Fruit fly (Drosophila melanogaster) whole organism, embryonic: ENCODE measurements around the gene CG9626.

Source experiments
- CG16813 ChIP-seq: fragments of 200-800 bp; sonication (Bioruptor generic); IDR thresholded peaks from 3 replicates; pipeline ENCODE4 v1.3.6; 2022; ENCODE audit warnings: missing biosample characterization, missing genetic modification characterization; ENCODE audit not compliant: partially characterized antibody
- CG2120 ChIP-seq: fragments of 200-800 bp; sonication (Bioruptor generic); optimal IDR thresholded peaks from 3 replicates; lab custom pipeline; 2016; ENCODE audit warnings: missing biosample characterization, missing genetic modification characterization
- Fer1 ChIP-seq: fragments of 200-800 bp; sonication (Bioruptor generic); optimal IDR thresholded peaks from 2 replicates; lab custom pipeline; 2017; ENCODE audit warnings: missing biosample characterization, mild to moderate bottlenecking, missing genetic modification characterization
- Fer3 ChIP-seq: fragments of 200-800 bp; sonication (Bioruptor generic); optimal IDR thresholded peaks from 2 replicates; lab custom pipeline; 2018; ENCODE audit warnings: missing biosample characterization, mild to moderate bottlenecking, missing genetic modification characterization, moderate library complexity
- NK7.1 ChIP-seq: fragments of 200-800 bp; sonication (Bioruptor generic); optimal IDR thresholded peaks from 3 replicates; lab custom pipeline; 2016; ENCODE audit warnings: missing biosample characterization, missing genetic modification characterization
- ase ChIP-seq: fragments of 200-800 bp; sonication (Bioruptor generic); IDR thresholded peaks from 3 replicates; pipeline ENCODE4 v1.3.6; 2022; ENCODE audit warnings: missing biosample characterization, missing genetic modification characterization
- bab2 ChIP-seq: fragments of 200-800 bp; sonication (Bioruptor generic); optimal IDR thresholded peaks from 2 replicates; lab custom pipeline; 2016; ENCODE audit warnings: missing biosample characterization, missing genetic modification characterization
- br ChIP-seq: fragments of >200 bp; optimal IDR thresholded peaks from 2 replicates; lab custom pipeline; 2017
- fru ChIP-seq: fragments of >200 bp; optimal IDR thresholded peaks from 2 replicates; lab custom pipeline; 2017
- lola ChIP-seq, 3 experiments: fragments of >200 bp in 2 of 3; fragments of 200-800 bp in 1 of 3; sonication (Bioruptor generic) in 1 of 3; optimal IDR thresholded peaks; 2 replicates each; lab custom pipeline; 2017 to 2019; ENCODE audit warnings: missing biosample characterization in 3 of 3, missing genetic modification characterization in 3 of 3, mild to moderate bottlenecking in 1 of 3, moderate library complexity in 1 of 3
- mam ChIP-seq: fragments of 200-800 bp; sonication (Bioruptor generic); optimal IDR thresholded peaks from 3 replicates; lab custom pipeline; 2016; ENCODE audit warnings: missing biosample characterization, missing genetic modification characterization
- nerfin-1 ChIP-seq: fragments of 200-800 bp; sonication (Bioruptor generic); optimal IDR thresholded peaks from 3 replicates; lab custom pipeline; 2019; ENCODE audit warnings: missing biosample characterization, mild to moderate bottlenecking, missing genetic modification characterization, moderate library complexity
- sens ChIP-seq: fragments of 200-800 bp; sonication (Bioruptor generic); peaks from one replicate; lab custom pipeline; 2016; ENCODE audit warnings: missing biosample characterization, missing genetic modification characterization

DNA sequence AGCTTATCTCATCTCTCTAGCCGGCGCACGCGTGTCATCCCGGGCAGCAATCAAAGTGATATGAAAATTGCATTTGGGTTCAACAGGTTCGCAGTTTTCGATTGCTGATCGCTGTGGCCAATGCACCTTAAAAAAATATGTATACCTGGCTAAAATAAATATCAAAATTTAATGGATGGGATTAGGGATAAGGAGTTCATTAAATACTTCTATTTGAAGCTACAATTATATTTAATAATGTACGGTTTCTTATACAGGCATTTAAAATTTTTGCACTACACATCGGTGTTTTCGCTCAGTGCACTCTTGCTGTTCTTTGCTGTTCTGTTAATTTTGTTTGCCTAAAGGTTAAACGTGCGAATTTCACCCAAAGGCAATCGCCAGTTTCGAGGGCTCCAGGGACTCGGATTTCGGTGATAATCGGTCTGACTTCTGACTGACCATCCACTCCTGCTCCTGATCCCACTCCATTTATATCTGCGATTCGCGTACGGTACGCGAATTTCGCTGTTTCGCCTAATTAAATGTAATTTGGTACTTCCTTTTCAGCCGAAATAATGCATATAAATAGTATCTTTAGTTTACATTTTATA is 28.1 kb downstream of the CG9626 start:
- TF ChIP-seq lola (GFP tag; optimal IDR thresholded peaks at IDR 0.05; lab: Kevin White, UChicago), result no peak
- TF ChIP-seq Fer1 (GFP tag; lab: Kevin White, UChicago), result no peak
- TF ChIP-seq NK7.1, result no peak
- TF ChIP-seq bab2 (GFP tag; lab: Kevin White, UChicago), result no peak
- TF ChIP-seq Fer3 (tag; lab: Kevin White, UChicago), result no peak
- TF ChIP-seq CG16813 (GFP tag; lab: Robert Waterston, UW), result no peak
- TF ChIP-seq nerfin-1, result no peak
- TF ChIP-seq ase (GFP tag; lab: Robert Waterston, UW), result no peak
- TF ChIP-seq CG2120 (GFP tag; lab: Kevin White, UChicago), result no peak
- TF ChIP-seq fru (lab: Kevin White, UChicago), result no peak
- TF ChIP-seq mam (GFP tag; lab: Kevin White, UChicago), result no peak
- no peak for TF ChIP-seq br
- no peak for TF ChIP-seq sens (GFP tag; lab: Kevin White, UChicago)
